Fruit fly (Drosophila melanogaster) whole organism, pupa: ENCODE measurements around the gene CG7453.

Source experiments
- CG10348 ChIP-seq: fragments of 200-800 bp; sonication (Bioruptor generic); IDR thresholded peaks from 2 replicates; pipeline ENCODE4 v1.3.6; 2022; ENCODE audit warnings: missing biosample characterization, missing genetic modification characterization
- CG12605 ChIP-seq: fragments of 200-800 bp; sonication (Bioruptor generic); IDR thresholded peaks from 2 replicates; pipeline ENCODE4 v1.3.6; 2022; ENCODE audit warnings: missing biosample characterization, missing genetic modification characterization
- CG13204 ChIP-seq: fragments of 200-800 bp; sonication (Bioruptor generic); optimal IDR thresholded peaks from 2 replicates; lab custom pipeline; 2018; ENCODE audit warnings: missing biosample characterization, mild to moderate bottlenecking, missing genetic modification characterization, moderate library complexity
- CG14655 ChIP-seq: fragments of 200-800 bp; sonication (Bioruptor generic); optimal IDR thresholded peaks from 3 replicates; lab custom pipeline; 2017; ENCODE audit warnings: mild to moderate bottlenecking, missing biosample characterization, missing genetic modification reagents, missing genetic modification characterization
- CG15710 ChIP-seq: fragments of 200-800 bp; sonication (Bioruptor generic); optimal IDR thresholded peaks from 2 replicates; lab custom pipeline; 2018; ENCODE audit warnings: missing biosample characterization, mild to moderate bottlenecking, missing genetic modification characterization, moderate library complexity
- CG17806 ChIP-seq: fragments of 200-800 bp; sonication (Bioruptor generic); optimal IDR thresholded peaks from 2 replicates; lab custom pipeline; 2018; ENCODE audit warnings: missing biosample characterization, mild to moderate bottlenecking, missing genetic modification characterization, moderate library complexity
- CG32121 ChIP-seq: fragments of 200-800 bp; sonication (Bioruptor generic); IDR thresholded peaks from 2 replicates; pipeline ENCODE4 v1.3.6; 2022; ENCODE audit warnings: missing biosample characterization, missing genetic modification characterization
- CG34367 ChIP-seq: fragments of 200-800 bp; sonication (Bioruptor generic); optimal IDR thresholded peaks from 2 replicates; lab custom pipeline; 2018; ENCODE audit warnings: missing biosample characterization, mild to moderate bottlenecking, missing genetic modification characterization
- CG4496 ChIP-seq: fragments of 200-800 bp; sonication (Bioruptor generic); IDR thresholded peaks from 3 replicates; pipeline ENCODE4 v1.3.6; 2022; ENCODE audit warnings: missing biosample characterization, missing genetic modification characterization
- CG8159 ChIP-seq: fragments of 200-800 bp; sonication (Bioruptor generic); optimal IDR thresholded peaks from 3 replicates; lab custom pipeline; 2018; ENCODE audit warnings: missing biosample characterization, mild to moderate bottlenecking, missing genetic modification characterization, moderate library complexity
- CG8301 ChIP-seq: fragments of 200-800 bp; sonication (Bioruptor generic); optimal IDR thresholded peaks from 2 replicates; lab custom pipeline; 2018; ENCODE audit warnings: missing biosample characterization, mild to moderate bottlenecking, missing genetic modification characterization
- CG9948 ChIP-seq: fragments of 200-800 bp; sonication (Bioruptor generic); optimal IDR thresholded peaks from 2 replicates; lab custom pipeline; 2018; ENCODE audit warnings: missing biosample characterization, mild to moderate bottlenecking, missing genetic modification characterization, moderate library complexity
- D1 ChIP-seq: fragments of 200-800 bp; sonication (Bioruptor generic); optimal IDR thresholded peaks from 2 replicates; lab custom pipeline; 2018; ENCODE audit warnings: missing biosample characterization, mild to moderate bottlenecking, missing genetic modification characterization, moderate library complexity
- EcR ChIP-seq: fragments of 200-800 bp; sonication (Bioruptor generic); optimal IDR thresholded peaks from 3 replicates; lab custom pipeline; 2019; ENCODE audit warnings: missing biosample characterization, missing genetic modification characterization, mild to moderate bottlenecking, moderate library complexity, missing genetic modification reagents
- Ets98B ChIP-seq: fragments of 200-800 bp; sonication (Bioruptor generic); IDR thresholded peaks from 2 replicates; pipeline ENCODE4 v1.3.6; 2022; ENCODE audit warnings: missing biosample characterization, missing genetic modification characterization
- Pif1A ChIP-seq: fragments of 200-800 bp; sonication (Bioruptor generic); optimal IDR thresholded peaks from 3 replicates; lab custom pipeline; 2016; ENCODE audit warnings: missing biosample characterization, missing genetic modification characterization
- Pif1B ChIP-seq: fragments of 200-800 bp; sonication (Bioruptor generic); optimal IDR thresholded peaks from 3 replicates; lab custom pipeline; 2016; ENCODE audit warnings: missing biosample characterization, missing genetic modification characterization
- Snoo ChIP-seq: fragments of 200-800 bp; sonication (Bioruptor generic); optimal IDR thresholded peaks from 3 replicates; lab custom pipeline; 2017; ENCODE audit warnings: missing biosample characterization, mild to moderate bottlenecking, missing genetic modification characterization, inconsistent platforms
- fd96Ca ChIP-seq: fragments of 200-800 bp; sonication (Bioruptor generic); IDR thresholded peaks from 3 replicates; pipeline ENCODE4 v1.3.6; 2022; ENCODE audit warnings: missing biosample characterization, missing genetic modification characterization
- gl ChIP-seq: fragments of 200-800 bp; sonication (Bioruptor generic); optimal IDR thresholded peaks from 2 replicates; lab custom pipeline; 2018; ENCODE audit warnings: missing biosample characterization, mild to moderate bottlenecking, missing genetic modification characterization
- rn ChIP-seq: fragments of 200-800 bp; sonication (Bioruptor generic); IDR thresholded peaks from 2 replicates; pipeline ENCODE4 v1.3.6; 2022; ENCODE audit warnings: missing biosample characterization, missing genetic modification characterization

Gene CG7453

DNA sequence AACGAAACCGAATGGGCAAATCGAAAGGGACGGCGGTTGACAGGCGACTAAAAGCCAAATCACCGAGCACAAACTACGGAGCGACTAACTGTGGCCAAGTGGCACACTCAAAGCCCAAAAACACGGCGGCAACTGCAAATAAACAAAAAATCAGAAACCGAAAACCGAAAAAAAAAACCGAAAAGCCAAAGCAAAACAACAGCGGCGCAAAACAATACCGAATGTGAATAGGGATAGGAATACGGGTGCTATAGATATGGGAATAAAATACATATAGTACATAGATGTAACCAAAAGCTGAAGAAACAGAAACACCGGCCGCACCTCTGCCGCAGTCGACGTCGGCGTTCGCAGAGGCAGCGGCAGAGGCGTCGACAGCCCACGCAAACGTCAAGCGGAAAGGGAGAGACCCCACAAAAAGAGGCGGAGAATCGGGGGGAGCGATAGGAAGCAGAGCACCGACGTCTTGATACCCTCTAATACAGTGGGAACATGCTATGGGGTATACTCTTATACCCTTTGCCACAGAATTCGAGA lies 12.9 kb upstream of the CG7453 start, which contains the start of gene RhoGAP18B:
Gene RhoGAP18B (minus strand): TSS at position 51 of the 537 bp plus-strand sequence.
- no peak for TF ChIP-seq rn (GFP tag; lab: Robert Waterston, UW)
- no peak for TF ChIP-seq CG4496 (GFP tag; lab: Robert Waterston, UW)
- no peak for TF ChIP-seq Ets98B
- no peak for TF ChIP-seq gl (tag; lab: Kevin White, UChicago)
- no peak for TF ChIP-seq CG12605 (GFP tag; lab: Robert Waterston, UW)
- no peak for TF ChIP-seq D1
- TF ChIP-seq Snoo (tag; lab: Kevin White, UChicago) = no peak
- no peak for TF ChIP-seq EcR (GFP tag; lab: Kevin White, UChicago)
- TF ChIP-seq CG17806 (tag; lab: Kevin White, UChicago) = no peak
- no peak for TF ChIP-seq CG13204 (GFP tag; lab: Kevin White, UChicago)
- TF ChIP-seq CG32121 (GFP tag; lab: Robert Waterston, UW) = no peak
- no peak for TF ChIP-seq Pif1B (GFP tag; lab: Kevin White, UChicago)
- TF ChIP-seq CG9948 (tag; lab: Kevin White, UChicago) = no peak
- no peak for TF ChIP-seq CG14655 (GFP tag; lab: Kevin White, UChicago)
- TF ChIP-seq CG10348 (GFP tag; lab: Robert Waterston, UW) = no peak
- TF ChIP-seq CG8159 (tag; lab: Kevin White, UChicago) = no peak
- no peak for TF ChIP-seq Pif1A (GFP tag; lab: Kevin White, UChicago)
- TF ChIP-seq CG15710 (tag; lab: Kevin White, UChicago) = no peak
- no peak for TF ChIP-seq CG8301 (tag; lab: Kevin White, UChicago)
- TF ChIP-seq, all 21 proteins: peak for 0

DNA sequence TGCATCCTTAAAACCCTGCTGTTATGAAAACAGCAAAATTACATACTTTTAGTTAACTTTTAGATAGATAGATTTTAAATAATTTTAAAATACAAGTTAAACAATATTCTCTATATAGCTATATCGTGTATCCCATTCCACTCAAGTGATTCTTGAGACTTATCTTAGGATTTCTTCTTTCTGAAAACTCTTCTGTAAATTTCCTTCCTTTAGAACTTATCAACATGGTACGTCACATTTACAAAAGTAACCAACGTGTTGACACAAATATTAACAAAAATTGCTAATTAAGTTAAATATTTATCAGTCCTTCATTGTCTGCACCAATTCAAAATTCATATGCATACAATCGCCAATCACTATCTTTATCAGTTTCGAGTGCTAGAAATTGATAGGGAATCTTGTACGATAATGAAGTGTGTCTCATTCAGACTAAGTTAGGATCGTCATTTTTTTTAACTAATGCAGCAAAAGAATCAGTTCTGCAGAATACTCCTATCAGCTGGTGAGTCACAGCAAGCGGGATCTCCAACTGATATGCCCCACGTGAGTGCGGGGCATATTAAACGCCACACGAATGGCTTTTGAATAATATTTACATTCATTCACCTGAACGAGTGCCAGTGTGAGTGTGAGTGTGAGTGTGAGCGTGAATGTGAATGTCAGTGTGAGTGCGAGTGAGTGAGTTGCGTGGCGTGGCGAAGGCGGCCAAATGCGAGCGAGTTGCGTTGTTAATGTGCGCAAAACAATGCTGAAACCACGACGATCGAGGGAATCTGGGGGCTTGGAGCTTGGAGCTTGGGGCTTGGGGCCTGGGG lies 12.2 kb upstream of the CG7453 start:
- TF ChIP-seq EcR (GFP tag; lab: Kevin White, UChicago) (peak; percentile 46), CG13204 (GFP tag; lab: Kevin White, UChicago) (peak; percentile 35), CG14655 (GFP tag; lab: Kevin White, UChicago) (no peak), CG34367 (no peak), fd96Ca (GFP tag; lab: Robert Waterston, UW) (0 out of 3 replicates have a peak, but pooled peaks have one; percentile 6)

DNA sequence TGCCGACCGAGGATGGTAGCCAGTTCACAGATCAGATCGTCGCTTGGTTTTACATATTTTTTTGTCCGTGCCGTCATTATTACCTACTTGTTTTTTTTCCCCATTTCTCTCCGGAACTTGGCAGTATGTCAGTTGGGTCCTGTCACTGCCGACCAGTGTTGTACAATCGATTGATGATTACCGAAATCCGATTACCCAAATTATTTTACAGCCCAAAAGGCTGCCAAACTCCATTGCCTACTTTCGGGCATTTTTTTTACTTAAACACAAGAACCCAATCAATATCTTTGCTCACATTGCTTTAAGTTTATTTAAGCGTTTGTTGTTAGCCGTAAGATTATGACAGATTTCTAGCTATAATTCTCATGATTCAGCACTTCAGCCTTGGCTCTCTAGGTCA lies 9.2 kb upstream of the CG7453 start, which contains the start of gene Inx5:
Gene Inx5 (minus strand): TSS at position 93 of the 400 bp plus-strand sequence.
- TF ChIP-seq CG32121 (GFP tag; lab: Robert Waterston, UW) = no peak
- no peak for TF ChIP-seq gl (tag; lab: Kevin White, UChicago)
- TF ChIP-seq CG34367 = no peak
- TF ChIP-seq Snoo (tag; lab: Kevin White, UChicago) = no peak
- no peak for TF ChIP-seq CG8159 (tag; lab: Kevin White, UChicago)
- no peak for TF ChIP-seq fd96Ca (GFP tag; lab: Robert Waterston, UW)
- no peak for TF ChIP-seq Pif1B (GFP tag; lab: Kevin White, UChicago)
- no peak for TF ChIP-seq CG4496 (GFP tag; lab: Robert Waterston, UW)
- TF ChIP-seq D1 = no peak
- TF ChIP-seq EcR (GFP tag; lab: Kevin White, UChicago) = no peak
- TF ChIP-seq CG15710 (tag; lab: Kevin White, UChicago) = no peak
- TF ChIP-seq CG12605 (GFP tag; lab: Robert Waterston, UW) = no peak
- TF ChIP-seq Ets98B = no peak
- TF ChIP-seq CG14655 (GFP tag; lab: Kevin White, UChicago) = no peak
- no peak for TF ChIP-seq rn (GFP tag; lab: Robert Waterston, UW)
- no peak for TF ChIP-seq CG13204 (GFP tag; lab: Kevin White, UChicago)
- TF ChIP-seq CG10348 (GFP tag; lab: Robert Waterston, UW) = no peak
- no peak for TF ChIP-seq CG17806 (tag; lab: Kevin White, UChicago)

DNA sequence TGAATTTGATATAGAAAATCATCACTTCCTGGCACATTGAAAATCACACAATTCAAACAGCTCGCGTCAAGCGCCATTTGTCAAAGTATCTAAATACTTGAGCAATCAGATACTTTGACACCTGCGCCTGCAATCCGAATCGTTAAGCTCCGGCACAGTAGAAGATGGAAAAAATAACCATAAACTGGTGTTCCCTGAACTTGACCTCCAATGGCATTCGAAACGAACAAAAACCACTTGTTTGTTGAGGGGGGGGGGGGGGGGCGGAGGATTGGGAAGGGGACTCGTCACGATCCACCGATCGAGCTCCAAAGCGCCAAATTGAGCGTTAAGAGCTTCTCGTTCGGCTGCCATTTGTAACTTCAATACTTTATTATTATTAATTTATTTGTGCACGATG lies 8.0 kb upstream of the CG7453 start:
- peak; percentile 5 for TF ChIP-seq EcR (GFP tag; lab: Kevin White, UChicago)
- no peak for TF ChIP-seq CG9948 (tag; lab: Kevin White, UChicago)
- TF ChIP-seq, all 21 proteins: peak for 1

DNA sequence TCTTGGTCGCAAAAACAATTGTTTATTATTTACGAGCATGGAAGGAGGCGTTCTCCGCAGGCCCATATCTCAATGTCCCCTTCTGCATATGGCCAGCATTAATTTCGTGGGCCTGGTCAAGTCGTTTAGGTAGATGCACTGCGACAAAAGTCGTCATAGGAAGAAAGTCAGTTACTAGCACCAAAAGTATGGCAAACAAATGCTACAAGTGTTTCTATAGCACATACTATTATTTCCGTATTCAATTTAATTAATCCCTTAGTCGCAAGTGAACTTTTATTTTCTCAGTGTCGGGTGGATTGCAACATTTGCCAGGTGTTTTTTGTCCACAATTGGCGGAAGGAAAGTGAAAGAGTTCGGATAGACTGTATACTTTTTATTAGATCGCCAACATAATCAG lies 7.0 kb upstream of the CG7453 start:
- TF ChIP-seq Snoo (tag; lab: Kevin White, UChicago) (no peak), CG17806 (tag; lab: Kevin White, UChicago) (peak; percentile 71), CG10348 (GFP tag; lab: Robert Waterston, UW) (no peak), CG32121 (GFP tag; lab: Robert Waterston, UW) (peak; percentile 23; the same call in 1 of the 2 replicates), D1 (no peak), gl (tag; lab: Kevin White, UChicago) (peak; percentile 36), EcR (GFP tag; lab: Kevin White, UChicago) (no peak), CG15710 (tag; lab: Kevin White, UChicago) (peak; percentile 50), CG8159 (tag; lab: Kevin White, UChicago) (peak; percentile 67), Pif1A (GFP tag; lab: Kevin White, UChicago) (peak; percentile 51), fd96Ca (GFP tag; lab: Robert Waterston, UW) (peak; percentile 77), CG13204 (GFP tag; lab: Kevin White, UChicago) (no peak), Ets98B (peak; percentile 41), Pif1B (GFP tag; lab: Kevin White, UChicago) (peak; percentile 37), CG34367 (peak; percentile 61), CG12605 (GFP tag; lab: Robert Waterston, UW) (peak; percentile 33; the same call in 1 of the 2 replicates), CG9948 (tag; lab: Kevin White, UChicago) (peak; percentile 58), rn (GFP tag; lab: Robert Waterston, UW) (peak; percentile 36; the same call in 1 of the 2 replicates), CG14655 (GFP tag; lab: Kevin White, UChicago) (peak; percentile 70), CG8301 (tag; lab: Kevin White, UChicago) (peak; percentile 38), CG4496 (GFP tag; lab: Robert Waterston, UW) (peak; percentile 66)
